Fruit fly (Drosophila melanogaster) whole organism, prepupa: Measurements from ENCODE around the gene drm.
A peak's percentile ranks its signal among the peaks of the same experiment; 100 is the strongest.

Source experiments
- Blimp-1 ChIP-seq: fragments of 200-800 bp; sonication (Bioruptor generic); optimal IDR thresholded peaks from 3 replicates; lab custom pipeline; 2017; ENCODE audit warnings: missing biosample characterization, missing genetic modification characterization, mild to moderate bottlenecking, moderate library complexity, missing genetic modification reagents
- CG10631 ChIP-seq: fragments of 200-800 bp; sonication (Bioruptor generic); optimal IDR thresholded peaks from 2 replicates; lab custom pipeline; 2016; ENCODE audit warnings: missing biosample characterization, missing genetic modification characterization
- CG10669 ChIP-seq: fragments of 200-800 bp; sonication (Bioruptor generic); optimal IDR thresholded peaks from 3 replicates; lab custom pipeline; 2018; ENCODE audit warnings: missing biosample characterization, mild to moderate bottlenecking, missing genetic modification characterization, moderate library complexity
- CG11762 ChIP-seq: fragments of 200-800 bp; sonication (Bioruptor generic); optimal IDR thresholded peaks from 3 replicates; lab custom pipeline; 2016; ENCODE audit warnings: missing biosample characterization, missing genetic modification characterization; ENCODE audit not compliant: insufficient read depth
- CG11902 ChIP-seq: fragments of 200-800 bp; sonication (Bioruptor generic); optimal IDR thresholded peaks from 3 replicates; lab custom pipeline; 2016; ENCODE audit warnings: missing biosample characterization, missing genetic modification characterization
- CG1621 ChIP-seq: fragments of 200-800 bp; sonication (Bioruptor generic); optimal IDR thresholded peaks from 3 replicates; lab custom pipeline; 2018; ENCODE audit warnings: missing biosample characterization, mild to moderate bottlenecking, missing genetic modification characterization
- CG3032 ChIP-seq: fragments of 200-800 bp; optimal IDR thresholded peaks from 2 replicates; lab custom pipeline; 2019; ENCODE audit warnings: missing biosample characterization, mild to moderate bottlenecking, missing genetic modification characterization, moderate library complexity
- CG32006 ChIP-seq: fragments of 200-800 bp; sonication (Bioruptor generic); optimal IDR thresholded peaks from 3 replicates; lab custom pipeline; 2017; ENCODE audit warnings: missing biosample characterization, mild to moderate bottlenecking, missing genetic modification characterization
- CG3919 ChIP-seq: fragments of 200-800 bp; sonication (Bioruptor generic); optimal IDR thresholded peaks from 3 replicates; lab custom pipeline; 2016; ENCODE audit warnings: missing biosample characterization, missing genetic modification characterization
- CG4318 ChIP-seq: fragments of 200-800 bp; sonication (Bioruptor generic); optimal IDR thresholded peaks from 3 replicates; lab custom pipeline; 2017; ENCODE audit warnings: missing biosample characterization, mild to moderate bottlenecking, missing genetic modification characterization
- CG6163 ChIP-seq: fragments of 200-800 bp; sonication (Bioruptor generic); IDR thresholded peaks from 3 replicates; pipeline ENCODE4 v1.3.6; 2022; ENCODE audit warnings: missing biosample characterization, missing genetic modification characterization
- CG6276 ChIP-seq: fragments of 200-800 bp; sonication (Bioruptor generic); optimal IDR thresholded peaks from 2 replicates; lab custom pipeline; 2017; ENCODE audit warnings: missing biosample characterization, mild to moderate bottlenecking, missing genetic modification characterization
- CG6854 ChIP-seq: fragments of 200-800 bp; sonication (Bioruptor generic); optimal IDR thresholded peaks from 2 replicates; lab custom pipeline; 2017; ENCODE audit warnings: missing biosample characterization, mild to moderate bottlenecking, missing genetic modification characterization
- CG7368 ChIP-seq: fragments of 200-800 bp; sonication (Bioruptor generic); optimal IDR thresholded peaks from 3 replicates; lab custom pipeline; 2016; ENCODE audit warnings: missing biosample characterization, missing genetic modification characterization
- CG8119 ChIP-seq: fragments of 200-800 bp; sonication (Bioruptor generic); IDR thresholded peaks from 3 replicates; pipeline ENCODE4 v1.3.6; 2022; ENCODE audit warnings: missing biosample characterization, missing genetic modification characterization
- CG8319 ChIP-seq: fragments of 200-800 bp; sonication (Bioruptor generic); optimal IDR thresholded peaks from 3 replicates; lab custom pipeline; 2016; ENCODE audit warnings: missing biosample characterization, missing genetic modification characterization
- CG8632 ChIP-seq: fragments of 200-800 bp; sonication (Bioruptor generic); optimal IDR thresholded peaks from 3 replicates; lab custom pipeline; 2016; ENCODE audit warnings: missing biosample characterization, missing genetic modification characterization
- CG9139 ChIP-seq: fragments of 200-800 bp; sonication (Bioruptor generic); optimal IDR thresholded peaks from 3 replicates; lab custom pipeline; 2017; ENCODE audit warnings: missing biosample characterization, mild to moderate bottlenecking, missing genetic modification characterization
- Eip78C ChIP-seq: fragments of 200-800 bp; sonication (Bioruptor generic); peaks from one replicate; lab custom pipeline; 2016; ENCODE audit warnings: missing biosample characterization, missing genetic modification characterization
- Eip93F ChIP-seq: fragments of 200-800 bp; sonication (Bioruptor generic); optimal IDR thresholded peaks from 2 replicates; lab custom pipeline; 2016; ENCODE audit warnings: missing biosample characterization, mild to moderate bottlenecking, missing genetic modification characterization
- Ets96B ChIP-seq: fragments of 200-800 bp; optimal IDR thresholded peaks from 2 replicates; lab custom pipeline; 2019; ENCODE audit warnings: missing biosample characterization, mild to moderate bottlenecking, missing genetic modification characterization, moderate library complexity
- Hr38 ChIP-seq: sonication (Bioruptor generic); optimal IDR thresholded peaks from 2 replicates; lab custom pipeline; 2016; ENCODE audit warnings: missing biosample characterization, missing genetic modification characterization
- Hr39 ChIP-seq: fragments of 200-800 bp; sonication (Bioruptor generic); optimal IDR thresholded peaks from 2 replicates; lab custom pipeline; 2016; ENCODE audit warnings: missing biosample characterization, missing genetic modification characterization
- Hr4 ChIP-seq: fragments of 200-800 bp; sonication (Bioruptor generic); optimal IDR thresholded peaks from 3 replicates; lab custom pipeline; 2016; ENCODE audit warnings: missing biosample characterization, missing genetic modification characterization
- Lpt ChIP-seq: fragments of 200-800 bp; sonication (Bioruptor generic); optimal IDR thresholded peaks from 3 replicates; lab custom pipeline; 2016; ENCODE audit warnings: missing biosample characterization, missing genetic modification characterization
- Met ChIP-seq: fragments of 200-800 bp; sonication (Bioruptor generic); optimal IDR thresholded peaks from 3 replicates; lab custom pipeline; 2016; ENCODE audit warnings: missing biosample characterization, missing genetic modification characterization
- OdsH ChIP-seq: fragments of 200-800 bp; sonication (Bioruptor generic); optimal IDR thresholded peaks from 3 replicates; lab custom pipeline; 2016; ENCODE audit warnings: missing biosample characterization, missing genetic modification characterization
- Smox ChIP-seq: fragments of 200-800 bp; sonication (Bioruptor generic); optimal IDR thresholded peaks from 3 replicates; lab custom pipeline; 2016; ENCODE audit warnings: missing biosample characterization, missing genetic modification characterization
- Sox102F ChIP-seq: fragments of 200-800 bp; sonication (Bioruptor generic); optimal IDR thresholded peaks from 2 replicates; lab custom pipeline; 2016; ENCODE audit warnings: missing biosample characterization, mild to moderate bottlenecking, missing genetic modification characterization
- Sox14 ChIP-seq: fragments of 200-800 bp; sonication (Bioruptor generic); optimal IDR thresholded peaks from 3 replicates; lab custom pipeline; 2016; ENCODE audit warnings: missing biosample characterization, missing genetic modification characterization
- Sox15 ChIP-seq: fragments of 200-800 bp; sonication (Bioruptor generic); optimal IDR thresholded peaks from 3 replicates; lab custom pipeline; 2016; ENCODE audit warnings: missing biosample characterization, missing genetic modification characterization
- achi ChIP-seq: fragments of 200-800 bp; sonication (Bioruptor generic); optimal IDR thresholded peaks from 3 replicates; lab custom pipeline; 2016; ENCODE audit warnings: missing biosample characterization, missing genetic modification characterization
- acj6 ChIP-seq: fragments of 200-800 bp; sonication (Bioruptor generic); optimal IDR thresholded peaks from 3 replicates; lab custom pipeline; 2016; ENCODE audit warnings: missing biosample characterization, missing genetic modification characterization
- cyc ChIP-seq: fragments of 200-800 bp; sonication (Bioruptor generic); optimal IDR thresholded peaks from 3 replicates; lab custom pipeline; 2016; ENCODE audit warnings: missing biosample characterization, missing genetic modification characterization
- dac ChIP-seq: fragments of 200-800 bp; sonication (Bioruptor generic); optimal IDR thresholded peaks from 2 replicates; lab custom pipeline; 2017; ENCODE audit warnings: missing biosample characterization, mild to moderate bottlenecking, missing genetic modification characterization
- dsx ChIP-seq: fragments of 200-800 bp; optimal IDR thresholded peaks from 3 replicates; lab custom pipeline; 2019; ENCODE audit warnings: missing biosample characterization, mild to moderate bottlenecking, missing genetic modification characterization, moderate library complexity; ENCODE audit not compliant: poor library complexity, severe bottlenecking
- eg ChIP-seq: fragments of 200-800 bp; sonication (Bioruptor generic); IDR thresholded peaks from 3 replicates; pipeline ENCODE4 v1.3.6; 2022; ENCODE audit warnings: missing biosample characterization, missing genetic modification characterization
- fd85E ChIP-seq: fragments of 200-800 bp; sonication (Bioruptor generic); optimal IDR thresholded peaks from 3 replicates; lab custom pipeline; 2016; ENCODE audit warnings: missing biosample characterization, missing genetic modification characterization
- fkh ChIP-seq: fragments of 200-800 bp; sonication (Bioruptor generic); optimal IDR thresholded peaks from 3 replicates; lab custom pipeline; 2017; ENCODE audit warnings: missing biosample characterization, mild to moderate bottlenecking, missing genetic modification characterization, moderate library complexity
- lz ChIP-seq: fragments of 200-800 bp; sonication (Bioruptor generic); optimal IDR thresholded peaks from 3 replicates; lab custom pipeline; 2016; ENCODE audit warnings: missing biosample characterization, missing genetic modification characterization
- pdm3 ChIP-seq: fragments of 200-800 bp; sonication (Bioruptor generic); optimal IDR thresholded peaks from 3 replicates; lab custom pipeline; 2016; ENCODE audit warnings: missing biosample characterization, missing genetic modification characterization
- salr ChIP-seq, 2 experiments: fragments of 200-800 bp; sonication (Bioruptor generic); optimal IDR thresholded peaks; 3 replicates each; lab custom pipeline; 2016 to 2018; ENCODE audit warnings: missing biosample characterization in 2 of 2, missing genetic modification characterization in 2 of 2, mild to moderate bottlenecking in 1 of 2
- svp ChIP-seq: fragments of 200-800 bp; sonication (Bioruptor generic); peaks from one replicate; lab custom pipeline; 2016; ENCODE audit warnings: missing biosample characterization, missing genetic modification characterization
- topi ChIP-seq: fragments of 200-800 bp; sonication (Bioruptor generic); optimal IDR thresholded peaks from 3 replicates; lab custom pipeline; 2016; ENCODE audit warnings: missing biosample characterization, missing genetic modification characterization
- vri ChIP-seq: fragments of 200-800 bp; sonication (Bioruptor generic); optimal IDR thresholded peaks from 3 replicates; lab custom pipeline; 2016; ENCODE audit warnings: missing biosample characterization, mild to moderate bottlenecking, missing genetic modification characterization

The drm gene

dm6 chr2L:3573907-3574306 lies 34.9 kb downstream of the drm start (continued):
- peak; percentile 47 for TF ChIP-seq topi (GFP tag; lab: Kevin White, UChicago)
- peak; percentile 41 for TF ChIP-seq cyc (GFP tag; lab: Kevin White, UChicago)
- TF ChIP-seq Sox102F (GFP tag; lab: Kevin White, UChicago): peak; percentile 3
- peak; percentile 55 for TF ChIP-seq Lpt (GFP tag; lab: Kevin White, UChicago)
- TF ChIP-seq vri (GFP tag; lab: Kevin White, UChicago): no peak
- TF ChIP-seq CG9139: peak; percentile 16
- TF ChIP-seq CG6854: no peak
- TF ChIP-seq Smox (GFP tag; lab: Kevin White, UChicago): no peak
- peak; percentile 19 for TF ChIP-seq dsx (GFP tag; lab: Kevin White, UChicago)
- TF ChIP-seq CG8119: peak; percentile 61; the same call in 2 of the 3 replicates
- peak; percentile 40 for TF ChIP-seq CG7368 (GFP tag; lab: Kevin White, UChicago)
- TF ChIP-seq Eip93F (GFP tag; lab: Kevin White, UChicago): no peak
- TF ChIP-seq CG11902 (GFP tag; lab: Kevin White, UChicago): peak; percentile 42
- peak; percentile 54 for TF ChIP-seq pdm3 (GFP tag; lab: Kevin White, UChicago)
- TF ChIP-seq Hr38 (GFP tag; lab: Kevin White, UChicago): no peak
- TF ChIP-seq svp: no peak
- no peak for TF ChIP-seq Blimp-1
- peak; percentile 39 for TF ChIP-seq acj6 (GFP tag; lab: Kevin White, UChicago)
- TF ChIP-seq dac (GFP tag; lab: Kevin White, UChicago): no peak
- TF ChIP-seq CG1621 (tag; lab: Kevin White, UChicago): peak; percentile 49
- TF ChIP-seq CG3032: peak; percentile 31
- peak; percentile 75 for TF ChIP-seq Eip78C (GFP tag; lab: Kevin White, UChicago)

dm6 chr2L:3575679-3576442 lies 36.8 kb downstream of the drm start, which contains the start of gene CG43815:
Gene CG43815, plus strand, starts transcription at chr2L:3576210.
- TF ChIP-seq CG8319 (GFP tag; lab: Kevin White, UChicago) (no peak), Eip78C (GFP tag; lab: Kevin White, UChicago) (peak; percentile 65), lz (no peak), CG6163 (GFP tag; lab: Robert Waterston, UW) (peak; percentile 47; the same call in 1 of the 3 replicates), CG9139 (no peak), eg (0 out of 3 replicates have a peak, but pooled peaks have one; percentile 25), CG4318 (GFP tag; lab: Kevin White, UChicago) (peak; percentile 12), CG10631 (GFP tag; lab: Kevin White, UChicago) (peak; percentile 30), fkh (GFP tag; lab: Kevin White, UChicago) (peak; percentile 67), Hr38 (GFP tag; lab: Kevin White, UChicago) (no peak), CG32006 (GFP tag; lab: Kevin White, UChicago) (peak; percentile 38), OdsH (GFP tag; lab: Kevin White, UChicago) (peak; percentile 5), dsx (GFP tag; lab: Kevin White, UChicago) (peak; percentile 80), Met (peak; percentile 23), Hr4 (GFP tag; lab: Kevin White, UChicago) (peak; percentile 18), Ets96B (tag; lab: Kevin White, UChicago) (peak; percentile 29), CG11762 (GFP tag; lab: Kevin White, UChicago) (no peak), CG8119 (0 out of 3 replicates have a peak, but pooled peaks have one; percentile 37), Hr39 (GFP tag; lab: Kevin White, UChicago) (no peak)

dm6 chr2L:3576520-3576919 lies 37.5 kb downstream of the drm start:
- TF ChIP-seq Sox14 (GFP tag; lab: Kevin White, UChicago) (peak; percentile 20), topi (GFP tag; lab: Kevin White, UChicago) (peak; percentile 14), CG8632 (GFP tag; lab: Kevin White, UChicago) (no peak), Hr38 (GFP tag; lab: Kevin White, UChicago) (no peak), CG10631 (GFP tag; lab: Kevin White, UChicago) (peak; percentile 20), CG4318 (GFP tag; lab: Kevin White, UChicago) (no peak), fd85E (GFP tag; lab: Kevin White, UChicago) (no peak), fkh (GFP tag; lab: Kevin White, UChicago) (no peak), acj6 (GFP tag; lab: Kevin White, UChicago) (peak; percentile 14), Sox15 (no peak), CG32006 (GFP tag; lab: Kevin White, UChicago) (peak; percentile 55), Eip93F (GFP tag; lab: Kevin White, UChicago) (no peak), Ets96B (tag; lab: Kevin White, UChicago) (peak; percentile 39), lz (no peak), CG10669 (GFP tag; lab: Kevin White, UChicago) (no peak), eg (no peak), CG3919 (GFP tag; lab: Kevin White, UChicago) (peak; percentile 32), Hr4 (GFP tag; lab: Kevin White, UChicago) (peak; percentile 34), Lpt (GFP tag; lab: Kevin White, UChicago) (no peak), CG6276 (GFP tag; lab: Kevin White, UChicago) (no peak), achi (GFP tag; lab: Kevin White, UChicago) (peak; percentile 45), salr (GFP tag; optimal IDR thresholded peaks at IDR 0.05; lab: Kevin White, UChicago) (no peak)
